Worm (Caenorhabditis elegans) whole organism, L4 larva: Measurements from ENCODE around the gene srt-6.

Source experiments
- D1046.2 ChIP-seq: fragments of 200-800 bp; sonication (Bioruptor generic); IDR thresholded peaks from 2 replicates; pipeline ENCODE4 v1.3.6; 2022; ENCODE audit warnings: missing genetic modification characterization, missing compliant biosample characterization
- F10B5.3 ChIP-seq: sonication (generic microtip); optimal IDR thresholded peaks from 2 replicates; lab custom pipeline; 2016; ENCODE audit warnings: mild to moderate bottlenecking, missing genetic modification characterization, missing compliant biosample characterization
- ZK546.5 ChIP-seq, 2 experiments: sonication (generic microtip); optimal IDR thresholded peaks; 2 replicates each; lab custom pipeline; 2017; ENCODE audit warnings: missing biosample characterization in 2 of 2, missing genetic modification characterization in 2 of 2
- ceh-82 ChIP-seq: sonication (generic microtip); optimal IDR thresholded peaks from 2 replicates; lab custom pipeline; 2017; ENCODE audit warnings: missing biosample characterization, missing genetic modification characterization
- egl-27 ChIP-seq: sonication (generic microtip); optimal IDR thresholded peaks from 3 replicates; lab custom pipeline; 2017; ENCODE audit warnings: missing biosample characterization, missing genetic modification reagents, missing genetic modification characterization
- hif-1 ChIP-seq, 2 experiments: sonication (generic microtip); optimal IDR thresholded peaks; 2 replicates each; lab custom pipeline; 2016 to 2017; ENCODE audit warnings: missing compliant biosample characterization in 2 of 2, missing genetic modification characterization in 2 of 2, missing genetic modification reagents in 2 of 2, missing genotype in 2 of 2, mild to moderate bottlenecking in 1 of 2
- hmg-1.1 ChIP-seq: fragments of 200-800 bp; sonication (Bioruptor generic); IDR thresholded peaks from 2 replicates; pipeline ENCODE4 v1.3.6; 2022; ENCODE audit warnings: missing genetic modification reagents, missing genetic modification characterization, missing compliant biosample characterization
- lin-29 ChIP-seq: fragments of 200-800 bp; sonication (Bioruptor generic); IDR thresholded peaks from 2 replicates; pipeline ENCODE4 v1.3.6; 2022; ENCODE audit warnings: missing genetic modification reagents, missing genetic modification characterization, missing compliant biosample characterization
- lin-38 ChIP-seq: fragments of 200-800 bp; sonication (Bioruptor generic); IDR thresholded peaks from 2 replicates; pipeline ENCODE4 v1.3.6; 2022; ENCODE audit warnings: missing genetic modification reagents, missing genetic modification characterization, missing compliant biosample characterization
- madf-9 ChIP-seq: fragments of 200-800 bp; sonication (Bioruptor generic); conservative IDR thresholded peaks from 2 replicates; pipeline ENCODE4 v1.3.6; 2022; ENCODE audit warnings: missing genetic modification reagents, missing genetic modification characterization, missing compliant biosample characterization
- nhr-111 ChIP-seq: fragments of 200-800 bp; sonication (Bioruptor generic); optimal IDR thresholded peaks from 2 replicates; lab custom pipeline; 2018; ENCODE audit warnings: mild to moderate bottlenecking, missing genetic modification characterization, missing compliant biosample characterization
- snpc-1.2 ChIP-seq: fragments of 200-800 bp; sonication (Bioruptor generic); IDR thresholded peaks from 2 replicates; pipeline ENCODE4 v1.3.6; 2022; ENCODE audit warnings: missing genetic modification reagents, missing genetic modification characterization, missing compliant biosample characterization
- spr-3 ChIP-seq: fragments of 200-800 bp; sonication (Bioruptor generic); optimal IDR thresholded peaks from 2 replicates; lab custom pipeline; 2018; ENCODE audit warnings: mild to moderate bottlenecking, missing genetic modification characterization, missing compliant biosample characterization
- vab-7 ChIP-seq: fragments of 200-800 bp; sonication (Bioruptor generic); IDR thresholded peaks from 2 replicates; pipeline ENCODE4 v1.3.6; 2022; ENCODE audit warnings: missing genetic modification reagents, missing genetic modification characterization, missing compliant biosample characterization
- zag-1 ChIP-seq: fragments of 150-350 bp; optimal IDR thresholded peaks from 2 replicates; lab custom pipeline; 2014; ENCODE audit warnings: missing biosample characterization, missing genetic modification characterization
- ztf-11 ChIP-seq: fragments of 150-350 bp; optimal IDR thresholded peaks from 2 replicates; lab custom pipeline; 2014; ENCODE audit warnings: missing biosample characterization, missing genetic modification characterization

srt-6 gene

ce11 chrV:7361673-7362072, 46.9 kb downstream of the srt-6 start, which contains the start of gene cyp-35A1:
cyp-35A1 (minus strand) TSS chrV:7361773.
- TF ChIP-seq egl-27 (no peak), ceh-82 (tag; lab: Kevin White, UChicago) (no peak), lin-29 (no peak), hmg-1.1 (no peak), spr-3 (no peak), hif-1 (tag; optimal IDR thresholded peaks at IDR 0.05; lab: Kevin White, UChicago) (no peak), nhr-111 (GFP tag; lab: Kevin White, UChicago) (no peak), F10B5.3 (tag; lab: Kevin White, UChicago) (no peak), snpc-1.2 (GFP tag; lab: Robert Waterston, UW) (no peak), vab-7 (no peak), madf-9 (no peak), D1046.2 (GFP tag; lab: Robert Waterston, UW) (no peak), ztf-11 (tag; lab: Kevin White, UChicago) (no peak), ZK546.5 (tag; optimal IDR thresholded peaks at IDR 0.05; lab: Kevin White, UChicago) (no peak), lin-38 (GFP tag; lab: Robert Waterston, UW) (no peak), zag-1 (tag; lab: Kevin White, UChicago) (no peak)
